Worm (Caenorhabditis elegans) whole organism, mixed stage, embryonic: ENCODE measurements around the gene F36F12.7.

Source experiments
- M03D4.4 ChIP-seq: sonication (generic microtip); optimal IDR thresholded peaks from 2 replicates; lab custom pipeline; 2017; ENCODE audit warnings: mild to moderate bottlenecking, missing genetic modification characterization, missing compliant biosample characterization
- blmp-1 ChIP-seq: fragments of 150-350 bp; optimal IDR thresholded peaks from 2 replicates; lab custom pipeline; 2014; ENCODE audit warnings: missing biosample characterization, missing genetic modification characterization
- drap-1 ChIP-seq: fragments of 200-800 bp; sonication (Bioruptor generic); optimal IDR thresholded peaks from 3 replicates; lab custom pipeline; 2018; ENCODE audit warnings: mild to moderate bottlenecking, missing genetic modification characterization, missing compliant biosample characterization
- elt-3 ChIP-seq: fragments of 150-350 bp; optimal IDR thresholded peaks from 2 replicates; lab custom pipeline; 2014; ENCODE audit warnings: missing biosample characterization, missing genetic modification characterization
- flh-1 ChIP-seq: fragments of 200-800 bp; sonication (Bioruptor generic); optimal IDR thresholded peaks from 2 replicates; lab custom pipeline; 2018; ENCODE audit warnings: mild to moderate bottlenecking, missing genetic modification characterization, moderate library complexity, missing compliant biosample characterization
- lin-13 ChIP-seq: fragments of 150-350 bp; optimal IDR thresholded peaks from 2 replicates; lab custom pipeline; 2014; ENCODE audit warnings: missing biosample characterization, missing genetic modification characterization
- nhr-12 ChIP-seq: fragments of 150-350 bp; optimal IDR thresholded peaks from 2 replicates; lab custom pipeline; 2014; ENCODE audit warnings: missing biosample characterization, missing genetic modification characterization
- nhr-28 ChIP-seq: fragments of 150-350 bp; optimal IDR thresholded peaks from 2 replicates; lab custom pipeline; 2014; ENCODE audit warnings: missing biosample characterization, missing genetic modification characterization
- pha-4 ChIP-seq: fragments of 150-350 bp; optimal IDR thresholded peaks from 2 replicates; lab custom pipeline; 2018; ENCODE audit warnings: missing biosample characterization, missing genetic modification reagents, missing genetic modification characterization
- snpc-4 ChIP-seq: fragments of 150-350 bp; optimal IDR thresholded peaks from 2 replicates; lab custom pipeline; 2014; ENCODE audit warnings: missing biosample characterization, missing genetic modification characterization
- unc-120 ChIP-seq: sonication (generic microtip); optimal IDR thresholded peaks from 2 replicates; lab custom pipeline; 2017; ENCODE audit warnings: missing genetic modification characterization, missing compliant biosample characterization; ENCODE audit not compliant: poor library complexity, severe bottlenecking
- unc-39 ChIP-seq: fragments of 150-350 bp; optimal IDR thresholded peaks from 2 replicates; lab custom pipeline; 2014; ENCODE audit warnings: missing biosample characterization, missing genetic modification characterization
- unc-62 ChIP-seq: fragments of 150-350 bp; optimal IDR thresholded peaks from 2 replicates; lab custom pipeline; 2014; ENCODE audit warnings: missing biosample characterization, missing genetic modification reagents, missing genetic modification characterization
- ztf-11 ChIP-seq: fragments of 150-350 bp; optimal IDR thresholded peaks from 2 replicates; lab custom pipeline; 2014; ENCODE audit warnings: missing biosample characterization, missing genetic modification characterization

- no peak for TF ChIP-seq elt-3 (tag; lab: Kevin White, UChicago)
- no peak for TF ChIP-seq unc-62 (GFP tag; lab: Kevin White, UChicago)
- TF ChIP-seq unc-120 = no peak
- TF ChIP-seq pha-4 = peak; percentile 43
- no peak for TF ChIP-seq unc-39 (tag; lab: Kevin White, UChicago)
- TF ChIP-seq flh-1 (GFP tag; lab: Kevin White, UChicago) = no peak
- TF ChIP-seq snpc-4 (tag; lab: Kevin White, UChicago) = no peak
- no peak for TF ChIP-seq ztf-11 (tag; lab: Kevin White, UChicago)
- no peak for TF ChIP-seq drap-1 (GFP tag; lab: Kevin White, UChicago)
- TF ChIP-seq lin-13 (tag; lab: Kevin White, UChicago) = no peak
- TF ChIP-seq nhr-28 = no peak
- no peak for TF ChIP-seq M03D4.4
- no peak for TF ChIP-seq blmp-1 (tag; lab: Kevin White, UChicago)
- TF ChIP-seq nhr-12 = no peak
These were observed 10.2 kb downstream of the F36F12.7 start, which contains the start of gene ckb-4 for ce11 chrV:2109295-2109694.
